Worm (Caenorhabditis elegans) whole organism, L3 larva: ENCODE data around the gene spp-30.

Source experiments
- ZK546.5 ChIP-seq: sonication (generic microtip); optimal IDR thresholded peaks from 2 replicates; lab custom pipeline; 2017; ENCODE audit warnings: missing biosample characterization, missing genetic modification characterization
- aly-2 ChIP-seq: fragments of 150-350 bp; optimal IDR thresholded peaks from 2 replicates; lab custom pipeline; 2014; ENCODE audit warnings: missing biosample characterization, missing genetic modification characterization
- egl-27 ChIP-seq: sonication (generic microtip); optimal IDR thresholded peaks from 4 replicates; lab custom pipeline; 2017; ENCODE audit warnings: missing biosample characterization, missing genetic modification reagents, missing genetic modification characterization
- elt-1 ChIP-seq: fragments of 150-350 bp; optimal IDR thresholded peaks from 2 replicates; lab custom pipeline; 2014; ENCODE audit warnings: missing biosample characterization, missing genetic modification characterization
- jun-1 ChIP-seq: fragments of 150-350 bp; optimal IDR thresholded peaks from 2 replicates; lab custom pipeline; 2014; ENCODE audit warnings: missing biosample characterization, missing genetic modification reagents, missing genetic modification characterization
- mml-1 ChIP-seq: fragments of 150-350 bp; sonication (generic microtip); optimal IDR thresholded peaks from 3 replicates; lab custom pipeline; 2014; ENCODE audit warnings: missing biosample characterization, missing genetic modification characterization
- nhr-237 ChIP-seq: fragments of 150-350 bp; optimal IDR thresholded peaks from 2 replicates; lab custom pipeline; 2014; ENCODE audit warnings: missing biosample characterization, missing genetic modification characterization
- nhr-25 ChIP-seq: sonication (generic microtip); optimal IDR thresholded peaks from 2 replicates; lab custom pipeline; 2017; ENCODE audit warnings: missing biosample characterization, missing genetic modification characterization
- nhr-28 ChIP-seq: fragments of 150-350 bp; optimal IDR thresholded peaks from 2 replicates; lab custom pipeline; 2014; ENCODE audit warnings: missing biosample characterization, missing genetic modification characterization
- nhr-67 ChIP-seq: fragments of 150-350 bp; optimal IDR thresholded peaks from 2 replicates; lab custom pipeline; 2014; ENCODE audit warnings: missing biosample characterization, missing genetic modification characterization
- pha-4 ChIP-seq: fragments of 150-350 bp; optimal IDR thresholded peaks from 2 replicates; lab custom pipeline; 2014; ENCODE audit warnings: missing biosample characterization, missing genetic modification reagents, missing genetic modification characterization
- unc-39 ChIP-seq: sonication (generic microtip); optimal IDR thresholded peaks from 4 replicates; lab custom pipeline; 2017; ENCODE audit warnings: missing biosample characterization, missing genetic modification characterization
- unc-62 ChIP-seq: fragments of 150-350 bp; sonication (generic microtip); optimal IDR thresholded peaks from 4 replicates; lab custom pipeline; 2014; ENCODE audit warnings: missing biosample characterization, missing genetic modification reagents, missing genetic modification characterization

ce11 chrX:11607500-11607823, 21.0 kb downstream of the spp-30 start:
- no peak for TF ChIP-seq jun-1 (tag; lab: Kevin White, UChicago)
- no peak for TF ChIP-seq aly-2 (tag; lab: Kevin White, UChicago)
- TF ChIP-seq nhr-67 (tag; lab: Kevin White, UChicago): no peak
- no peak for TF ChIP-seq nhr-237
- TF ChIP-seq pha-4: no peak
- TF ChIP-seq nhr-28 (tag; lab: Kevin White, UChicago): no peak
- no peak for TF ChIP-seq ZK546.5 (tag; lab: Kevin White, UChicago)
- no peak for TF ChIP-seq elt-1 (tag; lab: Kevin White, UChicago)
- no peak for TF ChIP-seq unc-62
- no peak for TF ChIP-seq mml-1 (tag; lab: Kevin White, UChicago)
- TF ChIP-seq unc-39 (tag; lab: Kevin White, UChicago): no peak
- no peak for TF ChIP-seq nhr-25 (tag; lab: Kevin White, UChicago)
- TF ChIP-seq egl-27 (tag; lab: Kevin White, UChicago): no peak
